Fruit fly (Drosophila melanogaster) whole organism, adult: ENCODE results near the gene CG14402.

Experiments
- CG12768 ChIP-seq: fragments of 200-800 bp; sonication (Bioruptor generic); optimal IDR thresholded peaks from 2 replicates; lab custom pipeline; 2017; ENCODE audit warnings: missing biosample characterization, missing genetic modification characterization, mild to moderate bottlenecking, moderate library complexity, missing genetic modification reagents
- CG1620 ChIP-seq: fragments of 200-800 bp; sonication (Bioruptor generic); optimal IDR thresholded peaks from 2 replicates; lab custom pipeline; 2016; ENCODE audit warnings: missing biosample characterization, missing genetic modification characterization
- kay ChIP-seq: fragments of 200-800 bp; sonication (Bioruptor generic); peaks from one replicate; lab custom pipeline; 2016; ENCODE audit warnings: missing biosample characterization, missing genetic modification characterization, borderline replicate concordance

- TF ChIP-seq kay (GFP tag; lab: Kevin White, UChicago), result peak; percentile 76
- no peak for TF ChIP-seq CG12768 (GFP tag; lab: Kevin White, UChicago)
- no peak for TF ChIP-seq CG1620 (GFP tag; lab: Kevin White, UChicago)
These were observed 47.7 kb downstream of the CG14402 start for dm6 chr2L:20896681-20897341.
